Worm (Caenorhabditis elegans) whole organism, young adult: ENCODE results near the gene srh-220.

Experiments used
- B0336.3 ChIP-seq: fragments of 200-800 bp; sonication (Bioruptor generic); IDR thresholded peaks from 2 replicates; pipeline ENCODE4 v1.3.6; 2022; ENCODE audit warnings: missing genetic modification characterization, missing compliant biosample characterization
- C06A6.2 ChIP-seq: fragments of 200-800 bp; sonication (Bioruptor generic); conservative IDR thresholded peaks from 2 replicates; pipeline ENCODE4 v1.3.6; 2022; ENCODE audit warnings: missing genetic modification characterization, missing compliant biosample characterization
- F22D6.2 ChIP-seq: sonication (generic microtip); optimal IDR thresholded peaks from 2 replicates; lab custom pipeline; 2016; ENCODE audit warnings: mild to moderate bottlenecking, missing genetic modification characterization, missing compliant biosample characterization
- F23B12.7 ChIP-seq: sonication (generic microtip); optimal IDR thresholded peaks from 2 replicates; lab custom pipeline; 2017; ENCODE audit warnings: missing genetic modification characterization, mild to moderate bottlenecking, missing compliant biosample characterization, antibody characterized with exemption, moderate library complexity; ENCODE audit not compliant: insufficient read depth
- F52B5.7 ChIP-seq: sonication (generic microtip); optimal IDR thresholded peaks from 2 replicates; lab custom pipeline; 2016; ENCODE audit warnings: mild to moderate bottlenecking, missing genetic modification characterization, missing compliant biosample characterization
- K11D2.4 ChIP-seq: fragments of 200-800 bp; sonication (Bioruptor generic); IDR thresholded peaks from 2 replicates; pipeline ENCODE4 v1.3.6; 2022; ENCODE audit warnings: missing genetic modification reagents, missing genetic modification characterization, missing compliant biosample characterization
- K12H6.12 ChIP-seq: fragments of 200-800 bp; sonication (Bioruptor generic); optimal IDR thresholded peaks from 2 replicates; lab custom pipeline; 2018; ENCODE audit warnings: mild to moderate bottlenecking, missing genetic modification characterization, missing compliant biosample characterization
- T07F8.4 ChIP-seq: sonication (generic microtip); optimal IDR thresholded peaks from 2 replicates; lab custom pipeline; 2016; ENCODE audit warnings: mild to moderate bottlenecking, missing genetic modification characterization, moderate library complexity, missing compliant biosample characterization
- T26A5.8 ChIP-seq: sonication (generic microtip); optimal IDR thresholded peaks from 2 replicates; lab custom pipeline; 2016; ENCODE audit warnings: missing genetic modification characterization, missing compliant biosample characterization
- Y95B8A.8 ChIP-seq: fragments of 200-800 bp; sonication (Bioruptor generic); IDR thresholded peaks from 2 replicates; pipeline ENCODE4 v1.3.6; 2022; ENCODE audit warnings: missing genetic modification reagents, missing genetic modification characterization, missing compliant biosample characterization
- atf-7 ChIP-seq: sonication (generic microtip); optimal IDR thresholded peaks from 2 replicates; lab custom pipeline; 2017; ENCODE audit warnings: mild to moderate bottlenecking, missing genetic modification characterization, missing compliant biosample characterization
- attf-3 ChIP-seq: fragments of 200-800 bp; sonication (Bioruptor generic); conservative IDR thresholded peaks from 2 replicates; pipeline ENCODE4 v1.3.6; 2022; ENCODE audit warnings: missing genetic modification reagents, missing genetic modification characterization, missing compliant biosample characterization
- attf-5 ChIP-seq: fragments of 200-800 bp; sonication (Bioruptor generic); optimal IDR thresholded peaks from 2 replicates; lab custom pipeline; 2018; ENCODE audit warnings: mild to moderate bottlenecking, missing genetic modification characterization, missing compliant biosample characterization
- bed-1 ChIP-seq: fragments of 200-800 bp; sonication (Bioruptor generic); IDR thresholded peaks from 2 replicates; pipeline ENCODE4 v1.3.6; 2022; ENCODE audit warnings: missing genetic modification reagents, missing genetic modification characterization, missing compliant biosample characterization
- cebp-1 ChIP-seq, 2 experiments: fragments of 200-800 bp in 1 of 2; sonication (Bioruptor generic) in 1 of 2; sonication (generic microtip) in 1 of 2; IDR thresholded peaks in 1 of 2; optimal IDR thresholded peaks in 1 of 2; 2 replicates each; pipeline versions ENCODE4 v1.3.6 to Lab custom; 2017 to 2022; ENCODE audit warnings: missing compliant biosample characterization in 2 of 2, missing genetic modification characterization in 2 of 2, mild to moderate bottlenecking in 1 of 2, missing genetic modification reagents in 1 of 2, moderate library complexity in 1 of 2
- ceh-27 ChIP-seq: fragments of 200-800 bp; sonication (Bioruptor generic); optimal IDR thresholded peaks from 2 replicates; lab custom pipeline; 2018; ENCODE audit warnings: mild to moderate bottlenecking, missing genetic modification characterization, moderate library complexity, missing compliant biosample characterization
- chd-7 ChIP-seq: sonication (generic microtip); optimal IDR thresholded peaks from 2 replicates; lab custom pipeline; 2016; ENCODE audit warnings: mild to moderate bottlenecking, missing genetic modification characterization, moderate library complexity, missing compliant biosample characterization
- dox-1 ChIP-seq: fragments of 200-800 bp; sonication (Bioruptor generic); IDR thresholded peaks from 2 replicates; pipeline ENCODE4 v1.3.6; 2022; ENCODE audit warnings: missing genetic modification reagents, missing genetic modification characterization, missing compliant biosample characterization
- dpl-1 ChIP-seq: fragments of 150-350 bp; optimal IDR thresholded peaks from 2 replicates; lab custom pipeline; 2014; ENCODE audit warnings: missing biosample characterization, missing genetic modification reagents, missing genetic modification characterization
- egl-44 ChIP-seq: fragments of 200-800 bp; sonication (Bioruptor generic); IDR thresholded peaks from 2 replicates; pipeline ENCODE4 v1.3.6; 2022; ENCODE audit warnings: missing genetic modification reagents, missing genetic modification characterization, missing compliant biosample characterization
- egrh-3 ChIP-seq: fragments of 200-800 bp; sonication (Bioruptor generic); IDR thresholded peaks from 2 replicates; pipeline ENCODE4 v1.3.6; 2022; ENCODE audit warnings: missing genetic modification reagents, missing genetic modification characterization, missing compliant biosample characterization
- ekl-4 ChIP-seq: fragments of 200-800 bp; sonication (Bioruptor generic); IDR thresholded peaks from 2 replicates; pipeline ENCODE4 v1.3.6; 2022; ENCODE audit warnings: missing genetic modification reagents, missing genetic modification characterization, missing compliant biosample characterization
- gei-17 ChIP-seq: fragments of 200-800 bp; sonication (Bioruptor generic); optimal IDR thresholded peaks from 2 replicates; lab custom pipeline; 2018; ENCODE audit warnings: mild to moderate bottlenecking, missing genetic modification characterization, missing compliant biosample characterization
- hlh-12 ChIP-seq: sonication (generic microtip); optimal IDR thresholded peaks from 2 replicates; lab custom pipeline; 2016; ENCODE audit warnings: missing genetic modification characterization, missing compliant biosample characterization
- let-607 ChIP-seq, 2 experiments: fragments of 200-800 bp in 1 of 2; sonication (Bioruptor generic) in 1 of 2; sonication (generic microtip) in 1 of 2; optimal IDR thresholded peaks; 2 replicates each; lab custom pipeline; 2016 to 2018; ENCODE audit warnings: mild to moderate bottlenecking in 2 of 2, missing compliant biosample characterization in 2 of 2, missing genetic modification characterization in 2 of 2, moderate library complexity in 2 of 2, missing genotype in 1 of 2
- lin-26 ChIP-seq: fragments of 200-800 bp; sonication (Bioruptor generic); IDR thresholded peaks from 2 replicates; pipeline ENCODE4 v1.3.6; 2022; ENCODE audit warnings: missing genetic modification reagents, missing genetic modification characterization, missing compliant biosample characterization
- lin-40 ChIP-seq: sonication (generic microtip); optimal IDR thresholded peaks from 2 replicates; lab custom pipeline; 2016; ENCODE audit warnings: missing genetic modification characterization, mild to moderate bottlenecking, missing compliant biosample characterization, missing genotype, missing genetic modification reagents
- lin-54 ChIP-seq: fragments of 200-800 bp; sonication (Bioruptor generic); optimal IDR thresholded peaks from 2 replicates; lab custom pipeline; 2018; ENCODE audit warnings: mild to moderate bottlenecking, missing genetic modification characterization, missing compliant biosample characterization
- lir-1 ChIP-seq: fragments of 200-800 bp; sonication (Bioruptor generic); conservative IDR thresholded peaks from 2 replicates; pipeline ENCODE4 v1.3.6; 2022; ENCODE audit warnings: missing genetic modification reagents, missing genetic modification characterization, missing compliant biosample characterization
- mcd-1 ChIP-seq: fragments of 200-800 bp; sonication (Bioruptor generic); IDR thresholded peaks from 2 replicates; pipeline ENCODE4 v1.3.6; 2022; ENCODE audit warnings: missing genetic modification reagents, missing genetic modification characterization, missing compliant biosample characterization
- mel-28 ChIP-seq: sonication (generic microtip); optimal IDR thresholded peaks from 2 replicates; lab custom pipeline; 2016; ENCODE audit warnings: borderline replicate concordance, mild to moderate bottlenecking, missing genetic modification characterization, missing compliant biosample characterization
- mxl-1 ChIP-seq: sonication (generic microtip); optimal IDR thresholded peaks from 2 replicates; lab custom pipeline; 2016; ENCODE audit warnings: missing genetic modification characterization, missing compliant biosample characterization
- nfyb-1 ChIP-seq: fragments of 200-800 bp; sonication (Bioruptor generic); IDR thresholded peaks from 2 replicates; pipeline ENCODE4 v1.3.6; 2022; ENCODE audit warnings: missing genetic modification reagents, missing genetic modification characterization, missing compliant biosample characterization
- nhr-80 ChIP-seq: sonication (generic microtip); optimal IDR thresholded peaks from 2 replicates; lab custom pipeline; 2016; ENCODE audit warnings: missing genetic modification characterization, missing compliant biosample characterization
- nhr-90 ChIP-seq: sonication (generic microtip); optimal IDR thresholded peaks from 2 replicates; lab custom pipeline; 2016; ENCODE audit warnings: missing genotype, mild to moderate bottlenecking, missing genetic modification characterization, missing compliant biosample characterization
- pbrm-1 ChIP-seq: fragments of 200-800 bp; sonication (Bioruptor generic); IDR thresholded peaks from 2 replicates; pipeline ENCODE4 v1.3.6; 2022; ENCODE audit warnings: missing genetic modification reagents, missing genetic modification characterization, missing compliant biosample characterization
- rcor-1 ChIP-seq: fragments of 200-800 bp; sonication (Bioruptor generic); IDR thresholded peaks from 2 replicates; pipeline ENCODE4 v1.3.6; 2022; ENCODE audit warnings: missing genetic modification reagents, missing genetic modification characterization, missing compliant biosample characterization
- snpc-4 ChIP-seq, 5 experiments: fragments of 150-350 bp in 1 of 5; sonication (generic microtip) in 4 of 5; optimal IDR thresholded peaks; 2 replicates each; lab custom pipeline; 2014 to 2018; ENCODE audit warnings: missing genetic modification characterization in 5 of 5, missing biosample characterization in 3 of 5, antibody characterized with exemption in 2 of 5, mild to moderate bottlenecking in 2 of 5, missing compliant biosample characterization in 2 of 5, missing genotype in 2 of 5, moderate library complexity in 2 of 5, missing genetic modification reagents in 1 of 5
- somi-1 ChIP-seq: fragments of 200-800 bp; sonication (Bioruptor generic); optimal IDR thresholded peaks from 2 replicates; lab custom pipeline; 2018; ENCODE audit warnings: mild to moderate bottlenecking, missing genetic modification characterization, missing compliant biosample characterization
- tlf-1 ChIP-seq: fragments of 200-800 bp; sonication (Bioruptor generic); optimal IDR thresholded peaks from 2 replicates; lab custom pipeline; 2018; ENCODE audit warnings: mild to moderate bottlenecking, missing genetic modification characterization, missing compliant biosample characterization
- unc-130 ChIP-seq: sonication (generic microtip); optimal IDR thresholded peaks from 2 replicates; lab custom pipeline; 2016; ENCODE audit warnings: missing genetic modification reagents, missing genetic modification characterization, missing compliant biosample characterization
- ztf-22 ChIP-seq: fragments of 200-800 bp; sonication (Bioruptor generic); optimal IDR thresholded peaks from 2 replicates; lab custom pipeline; 2018; ENCODE audit warnings: mild to moderate bottlenecking, missing genetic modification characterization, moderate library complexity, missing compliant biosample characterization
- ztf-26 ChIP-seq: sonication (generic microtip); optimal IDR thresholded peaks from 2 replicates; lab custom pipeline; 2017; ENCODE audit warnings: missing genetic modification characterization, missing compliant biosample characterization
- ztf-3 ChIP-seq: fragments of 200-800 bp; sonication (Bioruptor generic); optimal IDR thresholded peaks from 2 replicates; lab custom pipeline; 2018; ENCODE audit warnings: mild to moderate bottlenecking, missing genetic modification characterization, missing compliant biosample characterization
- ztf-6 ChIP-seq: fragments of 200-800 bp; sonication (Bioruptor generic); IDR thresholded peaks from 2 replicates; pipeline ENCODE4 v1.3.6; 2022; ENCODE audit warnings: missing genetic modification reagents, missing genetic modification characterization, missing compliant biosample characterization

Gene srh-220

DNA sequence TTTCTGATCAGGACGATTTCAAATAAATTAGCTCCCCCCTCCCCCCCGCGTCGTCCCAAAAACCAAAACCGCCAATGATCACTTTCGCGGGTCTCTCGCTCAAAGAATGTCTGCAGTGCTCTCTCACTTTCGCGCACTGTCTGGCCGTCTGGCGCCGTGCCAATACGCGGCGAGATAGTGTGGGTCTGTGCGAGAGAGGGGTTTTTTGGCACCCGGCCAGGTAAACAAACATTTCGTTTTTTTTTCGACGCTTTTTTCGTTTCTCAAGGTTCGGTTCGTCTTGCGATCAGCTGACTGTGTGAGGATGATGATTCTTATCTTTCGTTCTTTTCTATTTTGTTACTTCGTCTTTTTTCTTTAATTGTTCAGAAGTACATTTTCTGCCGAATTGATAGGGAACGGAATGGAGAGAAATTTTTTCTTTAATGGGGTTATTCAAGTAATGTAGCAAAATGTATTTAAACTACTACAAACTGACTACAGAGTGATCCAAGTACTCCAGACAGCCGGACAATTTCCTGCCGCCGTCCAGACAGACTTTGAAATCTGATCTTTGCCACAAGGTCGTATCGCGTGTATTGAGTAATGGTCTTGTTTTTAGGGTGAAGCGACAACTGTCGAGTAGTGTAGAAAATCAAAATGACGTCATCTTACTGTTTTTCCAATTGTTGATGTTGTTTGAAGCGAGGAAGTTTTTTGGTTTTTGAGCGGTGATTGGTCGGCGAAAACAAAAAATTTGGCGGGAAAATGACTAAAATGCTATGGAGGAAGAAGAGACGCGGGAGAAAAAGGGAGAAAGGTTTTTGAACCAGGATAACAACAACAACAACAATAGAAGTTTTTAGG is 46.6 kb upstream of the srh-220 start:
- TF ChIP-seq ztf-22 (peak; percentile 26), tlf-1 (peak; percentile 26), ztf-26 (tag; lab: Kevin White, UChicago) (peak; percentile 65), K12H6.12 (tag; lab: Kevin White, UChicago) (peak; percentile 51), hlh-12 (tag; lab: Kevin White, UChicago) (no peak), ekl-4 (GFP tag; lab: Robert Waterston, UW) (0 out of 2 replicates have a peak, but pooled peaks have one; percentile 41), unc-130 (GFP tag; lab: Kevin White, UChicago) (no peak), F52B5.7 (tag; lab: Kevin White, UChicago) (peak; percentile 6), K11D2.4 (GFP tag; lab: Robert Waterston, UW) (peak; percentile 92), mxl-1 (tag; lab: Kevin White, UChicago) (no peak), ztf-3 (GFP tag; lab: Kevin White, UChicago) (no peak), let-607 (tag; optimal IDR thresholded peaks at IDR 0.05; lab: Kevin White, UChicago) (peak in 1 of 2 experiments; percentile 5), dox-1 (GFP tag; lab: Robert Waterston, UW) (peak; percentile 64), lin-26 (peak; percentile 38; the same call in 1 of the 2 replicates), nhr-90 (tag; lab: Kevin White, UChicago) (peak; percentile 12), dpl-1 (no peak), lin-54 (peak; percentile 33), egl-44 (GFP tag; lab: Robert Waterston, UW) (0 out of 2 replicates have a peak, but pooled peaks have one; percentile 38), ceh-27 (GFP tag; lab: Kevin White, UChicago) (peak; percentile 65), atf-7 (tag; lab: Kevin White, UChicago) (peak; percentile 29), attf-5 (peak; percentile 57), F23B12.7 (tag; lab: Kevin White, UChicago) (peak; percentile 66), B0336.3 (GFP tag; lab: Robert Waterston, UW) (peak; percentile 48; the same call in 1 of the 2 replicates), pbrm-1 (GFP tag; lab: Robert Waterston, UW) (peak; percentile 73), somi-1 (peak; percentile 87), snpc-4 (GFP tag; optimal IDR thresholded peaks at IDR 0.05; lab: Kevin White, UChicago) (no peak), snpc-4 (tag; optimal IDR thresholded peaks at IDR 0.05; lab: Kevin White, UChicago) (peak; percentile 5 to 38 (median 20)), ztf-6 (peak; percentile 9; the same call in 1 of the 2 replicates), F22D6.2 (tag; lab: Kevin White, UChicago) (peak; percentile 32), bed-1 (no peak), mel-28 (tag; lab: Kevin White, UChicago) (no peak), Y95B8A.8 (GFP tag; lab: Robert Waterston, UW) (peak; percentile 75), lin-40 (tag; lab: Kevin White, UChicago) (peak; percentile 77), chd-7 (peak; percentile 61), nhr-80 (tag; lab: Kevin White, UChicago) (peak; percentile 77), cebp-1 (GFP tag; IDR thresholded peaks at IDR 0.05; lab: Robert Waterston, UW) (no peak), cebp-1 (tag; optimal IDR thresholded peaks at IDR 0.05; lab: Kevin White, UChicago) (peak; percentile 79), mcd-1 (GFP tag; lab: Robert Waterston, UW) (peak; percentile 46), T07F8.4 (tag; lab: Kevin White, UChicago) (no peak), C06A6.2 (GFP tag; lab: Robert Waterston, UW) (peak; percentile 69; the same call in 1 of the 2 replicates), attf-3 (GFP tag; lab: Robert Waterston, UW) (0 out of 2 replicates have a peak, but pooled peaks have one; percentile 11), T26A5.8 (no peak), lir-1 (GFP tag; lab: Robert Waterston, UW) (peak; percentile 66), nfyb-1 (GFP tag; lab: Robert Waterston, UW) (peak; percentile 52), rcor-1 (GFP tag; lab: Robert Waterston, UW) (0 out of 2 replicates have a peak, but pooled peaks have one; percentile 31), egrh-3 (GFP tag; lab: Robert Waterston, UW) (peak; percentile 76), gei-17 (no peak)
